Fruit fly (Drosophila melanogaster) whole organism, adult: ENCODE measurements around the gene CG43155.
A peak's percentile ranks its signal among the peaks of the same experiment; 100 is the strongest.

ENCODE experiments used
- CG11617 ChIP-seq: fragments of 200-800 bp; sonication (Bioruptor generic); optimal IDR thresholded peaks from 2 replicates; lab custom pipeline; 2017; ENCODE audit warnings: mild to moderate bottlenecking, missing biosample characterization, missing genetic modification reagents, missing genetic modification characterization
- CG12768 ChIP-seq: fragments of 200-800 bp; sonication (Bioruptor generic); optimal IDR thresholded peaks from 2 replicates; lab custom pipeline; 2017; ENCODE audit warnings: missing biosample characterization, missing genetic modification characterization, mild to moderate bottlenecking, moderate library complexity, missing genetic modification reagents
- CG14711 ChIP-seq: fragments of 200-800 bp; sonication (Bioruptor generic); optimal IDR thresholded peaks from 2 replicates; lab custom pipeline; 2018; ENCODE audit warnings: missing biosample characterization, mild to moderate bottlenecking, missing genetic modification characterization, moderate library complexity
- CG1620 ChIP-seq: fragments of 200-800 bp; sonication (Bioruptor generic); optimal IDR thresholded peaks from 2 replicates; lab custom pipeline; 2016; ENCODE audit warnings: missing biosample characterization, missing genetic modification characterization
- CG33017 ChIP-seq: fragments of 200-800 bp; sonication (Bioruptor generic); optimal IDR thresholded peaks from 2 replicates; lab custom pipeline; 2018; ENCODE audit warnings: missing biosample characterization, mild to moderate bottlenecking, missing genetic modification characterization, moderate library complexity
- CG5204 ChIP-seq: fragments of 200-800 bp; sonication (Bioruptor generic); optimal IDR thresholded peaks from 2 replicates; lab custom pipeline; 2016; ENCODE audit warnings: missing biosample characterization, missing genetic modification characterization
- CG7045 ChIP-seq: fragments of 200-800 bp; sonication (Bioruptor generic); optimal IDR thresholded peaks from 2 replicates; lab custom pipeline; 2017; ENCODE audit warnings: missing biosample characterization, mild to moderate bottlenecking, missing genetic modification characterization
- CG7101 ChIP-seq: fragments of 200-800 bp; sonication (Bioruptor generic); optimal IDR thresholded peaks from 2 replicates; lab custom pipeline; 2018; ENCODE audit warnings: missing biosample characterization, mild to moderate bottlenecking, missing genetic modification characterization, moderate library complexity
- Clk ChIP-seq: fragments of 200-800 bp; sonication (Bioruptor generic); optimal IDR thresholded peaks from 2 replicates; lab custom pipeline; 2017; ENCODE audit warnings: missing biosample characterization, missing genetic modification characterization
- Crg-1 ChIP-seq: fragments of 200-800 bp; sonication (Bioruptor generic); optimal IDR thresholded peaks from 2 replicates; lab custom pipeline; 2016; ENCODE audit warnings: missing biosample characterization, missing genetic modification characterization
- Hr96 ChIP-seq: fragments of 200-800 bp; sonication (Bioruptor generic); optimal IDR thresholded peaks from 2 replicates; lab custom pipeline; 2016; ENCODE audit warnings: missing biosample characterization, missing genetic modification characterization
- Mnt ChIP-seq: fragments of 200-800 bp; sonication (Bioruptor generic); optimal IDR thresholded peaks from 2 replicates; lab custom pipeline; 2016; ENCODE audit warnings: missing biosample characterization, mild to moderate bottlenecking, missing genetic modification characterization
- bab1 ChIP-seq: fragments of 200-800 bp; sonication (Bioruptor generic); optimal IDR thresholded peaks from 3 replicates; lab custom pipeline; 2019; ENCODE audit warnings: missing biosample characterization, mild to moderate bottlenecking, missing genetic modification characterization, moderate library complexity
- cic ChIP-seq: fragments of 200-800 bp; sonication (Bioruptor generic); optimal IDR thresholded peaks from 2 replicates; lab custom pipeline; 2017; ENCODE audit warnings: missing biosample characterization, mild to moderate bottlenecking, missing genetic modification characterization, moderate library complexity
- cnc ChIP-seq, 2 experiments: fragments of >200 bp; optimal IDR thresholded peaks; 2 replicates each; lab custom pipeline; 2017
- kay ChIP-seq: fragments of 200-800 bp; sonication (Bioruptor generic); peaks from one replicate; lab custom pipeline; 2016; ENCODE audit warnings: missing biosample characterization, missing genetic modification characterization, borderline replicate concordance
- ovo ChIP-seq: fragments of 200-800 bp; sonication (Bioruptor generic); optimal IDR thresholded peaks from 2 replicates; lab custom pipeline; 2016; ENCODE audit warnings: missing biosample characterization, missing genetic modification characterization
- pad ChIP-seq: fragments of 200-800 bp; sonication (Bioruptor generic); optimal IDR thresholded peaks from 3 replicates; lab custom pipeline; 2017; ENCODE audit warnings: missing biosample characterization, missing genetic modification characterization, mild to moderate bottlenecking, moderate library complexity, missing genetic modification reagents
- tj ChIP-seq: fragments of 200-800 bp; sonication (Bioruptor generic); optimal IDR thresholded peaks from 3 replicates; lab custom pipeline; 2017; ENCODE audit warnings: missing biosample characterization, mild to moderate bottlenecking, missing genetic modification characterization, moderate library complexity
- toe ChIP-seq: fragments of 200-800 bp; sonication (Bioruptor generic); optimal IDR thresholded peaks from 2 replicates; lab custom pipeline; 2016; ENCODE audit warnings: missing biosample characterization, missing genetic modification characterization

CG43155 gene

dm6 chrX:11452846-11453391, 6.7 kb upstream of the CG43155 start:
- TF ChIP-seq Crg-1 (GFP tag; lab: Kevin White, UChicago) (no peak), CG12768 (GFP tag; lab: Kevin White, UChicago) (no peak), Clk (GFP tag; lab: Kevin White, UChicago) (peak; percentile 39), bab1 (GFP tag; lab: Kevin White, UChicago) (peak; percentile 42), cnc (optimal IDR thresholded peaks at IDR 0.05; lab: Kevin White, UChicago) (no peak), Mnt (GFP tag; lab: Kevin White, UChicago) (peak; percentile 15), CG5204 (GFP tag; lab: Kevin White, UChicago) (no peak), CG7101 (tag; lab: Kevin White, UChicago) (peak; percentile 30), kay (no peak), Hr96 (GFP tag; lab: Kevin White, UChicago) (peak; percentile 36), toe (GFP tag; lab: Kevin White, UChicago) (no peak), tj (GFP tag; lab: Kevin White, UChicago) (peak; percentile 14), CG1620 (GFP tag; lab: Kevin White, UChicago) (no peak), CG33017 (tag; lab: Kevin White, UChicago) (no peak), pad (GFP tag; lab: Kevin White, UChicago) (no peak), CG11617 (GFP tag; lab: Kevin White, UChicago) (no peak), ovo (GFP tag; lab: Kevin White, UChicago) (no peak), cic (GFP tag; lab: Kevin White, UChicago) (peak; percentile 17), CG7045 (peak; percentile 47), CG14711 (tag; lab: Kevin White, UChicago) (peak; percentile 39)

DNA sequence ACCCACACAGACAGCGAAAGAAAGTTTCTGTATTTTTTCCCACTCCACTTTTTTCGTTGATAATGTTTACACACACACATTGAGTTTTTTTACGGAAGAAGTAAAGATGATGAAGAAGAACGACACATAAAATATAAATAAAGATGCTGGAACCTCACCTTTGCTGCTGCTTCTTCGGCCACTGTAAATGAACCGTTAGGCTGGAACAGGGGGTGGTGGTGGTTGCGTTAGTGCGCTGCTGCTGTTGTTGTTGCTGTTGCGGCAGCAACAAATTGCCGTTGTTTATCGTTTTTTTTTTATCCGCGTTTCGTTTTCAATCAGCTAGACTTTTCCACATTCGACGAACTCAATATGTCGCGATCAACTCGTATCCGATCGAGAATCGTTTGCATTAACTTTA, 5.9 kb upstream of the CG43155 start:
- TF ChIP-seq ovo (GFP tag; lab: Kevin White, UChicago) = peak; percentile 47
- no peak for TF ChIP-seq Clk (GFP tag; lab: Kevin White, UChicago)
- no peak for TF ChIP-seq CG7045
- no peak for TF ChIP-seq Mnt (GFP tag; lab: Kevin White, UChicago)

dm6 chrX:11454189-11454882, 5.2 kb upstream of the CG43155 start, which contains the start of the genes Evi5 and HP5:
Gene Evi5, minus strand, starts transcription at chrX:11454386.
Gene HP5, plus strand, starts transcription at chrX:11454786.
- TF ChIP-seq ovo (GFP tag; lab: Kevin White, UChicago) (peak; percentile 26), CG1620 (GFP tag; lab: Kevin White, UChicago) (peak; percentile 43), CG11617 (GFP tag; lab: Kevin White, UChicago) (peak; percentile 14), cic (GFP tag; lab: Kevin White, UChicago) (no peak), CG7101 (tag; lab: Kevin White, UChicago) (peak; percentile 56), CG14711 (tag; lab: Kevin White, UChicago) (peak; percentile 24), pad (GFP tag; lab: Kevin White, UChicago) (peak; percentile 26), toe (GFP tag; lab: Kevin White, UChicago) (peak; percentile 25), Mnt (GFP tag; lab: Kevin White, UChicago) (peak; percentile 35), Crg-1 (GFP tag; lab: Kevin White, UChicago) (no peak), kay (no peak), CG7045 (no peak), bab1 (GFP tag; lab: Kevin White, UChicago) (peak; percentile 33)

DNA sequence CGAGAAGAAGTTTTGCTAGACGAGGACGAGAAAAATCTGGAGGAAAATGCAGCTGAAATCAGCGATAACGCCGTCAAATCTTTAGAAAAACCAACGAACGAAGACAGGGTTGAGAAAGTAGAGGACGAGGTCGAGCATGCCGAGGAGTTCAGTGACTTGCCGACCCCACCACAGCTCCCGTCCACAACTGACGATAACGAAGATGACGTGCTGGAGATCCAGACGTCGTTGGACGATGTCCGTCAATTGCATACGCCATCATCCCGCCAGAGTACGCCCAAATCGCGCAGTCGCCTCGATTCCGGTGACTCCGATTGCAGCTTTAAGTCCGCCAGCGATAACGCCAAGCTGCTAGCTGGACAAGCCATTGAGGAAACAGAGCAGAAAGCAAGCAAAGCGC, 2.4 kb upstream of the CG43155 start:
- TF ChIP-seq CG14711 (tag; lab: Kevin White, UChicago) (no peak), toe (GFP tag; lab: Kevin White, UChicago) (no peak), CG7045 (no peak), Crg-1 (GFP tag; lab: Kevin White, UChicago) (no peak), cic (GFP tag; lab: Kevin White, UChicago) (no peak), Mnt (GFP tag; lab: Kevin White, UChicago) (no peak), CG5204 (GFP tag; lab: Kevin White, UChicago) (no peak), tj (GFP tag; lab: Kevin White, UChicago) (no peak), CG7101 (tag; lab: Kevin White, UChicago) (no peak), CG12768 (GFP tag; lab: Kevin White, UChicago) (no peak)

DNA sequence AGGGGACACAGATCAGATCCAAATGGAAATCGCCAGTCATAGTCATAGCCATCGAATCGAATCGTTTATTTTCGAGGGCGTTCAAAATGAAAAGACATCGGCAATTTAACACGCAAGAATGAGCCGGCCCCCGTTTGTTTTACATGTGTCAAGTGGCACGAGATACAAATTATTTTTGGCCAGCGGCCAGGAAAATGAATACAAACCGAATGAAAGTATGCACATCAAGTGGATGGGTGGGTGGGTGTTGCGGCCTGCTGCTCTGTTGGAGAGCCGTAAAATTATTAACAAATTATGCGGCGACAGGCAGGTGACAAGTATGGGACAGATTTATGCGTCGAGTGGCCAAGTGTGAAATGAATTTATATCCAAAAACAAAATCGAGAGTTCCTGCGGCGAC, 4.5 kb downstream of the CG43155 start:
- TF ChIP-seq CG12768 (GFP tag; lab: Kevin White, UChicago) (no peak), Clk (GFP tag; lab: Kevin White, UChicago) (no peak), toe (GFP tag; lab: Kevin White, UChicago) (no peak), cnc (optimal IDR thresholded peaks at IDR 0.05; lab: Kevin White, UChicago) (no peak), Mnt (GFP tag; lab: Kevin White, UChicago) (no peak), CG7045 (no peak), bab1 (GFP tag; lab: Kevin White, UChicago) (no peak), Hr96 (GFP tag; lab: Kevin White, UChicago) (no peak), CG14711 (tag; lab: Kevin White, UChicago) (no peak), tj (GFP tag; lab: Kevin White, UChicago) (no peak), CG5204 (GFP tag; lab: Kevin White, UChicago) (no peak), ovo (GFP tag; lab: Kevin White, UChicago) (no peak)

- TF ChIP-seq Mnt (GFP tag; lab: Kevin White, UChicago) = no peak
- TF ChIP-seq cic (GFP tag; lab: Kevin White, UChicago) = no peak
- no peak for TF ChIP-seq CG12768 (GFP tag; lab: Kevin White, UChicago)
These were observed 7.2 kb downstream of the CG43155 start for dm6 chrX:11466757-11467156.
